Worm (Caenorhabditis elegans): ENCODE measurements around the gene F26D2.10.

Gene F26D2.10

DNA sequence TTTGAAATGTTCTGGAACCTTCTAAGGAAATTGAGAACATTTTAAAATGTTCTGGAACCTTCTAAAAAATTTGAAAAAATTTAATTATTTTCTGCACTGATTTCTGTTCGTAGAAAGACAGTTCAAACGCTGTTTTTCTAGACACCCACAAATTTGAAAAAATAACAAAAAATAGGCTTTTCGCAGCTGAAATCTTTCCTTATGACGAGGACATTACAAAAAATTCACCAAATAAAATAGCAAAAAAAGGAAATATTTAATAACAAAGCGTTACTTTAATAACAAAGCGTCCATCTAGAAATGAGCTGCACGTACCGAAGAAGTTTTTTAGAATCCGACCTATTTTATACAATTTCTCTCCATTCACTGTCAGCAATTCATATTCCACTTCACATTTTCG is 14.2 kb upstream of the F26D2.10 start, which contains the start of gene srh-141:
Gene srh-141 (plus strand): TSS at position 301 of the 400 bp plus-strand sequence.
- no peak for TF ChIP-seq ceh-34 (tag; optimal IDR thresholded peaks at IDR 0.05)
- no peak for TF ChIP-seq ztf-16 (tag; optimal IDR thresholded peaks at IDR 0.05)
- TF ChIP-seq C08G9.2 (tag; optimal IDR thresholded peaks at IDR 0.05): no peak
- TF ChIP-seq ceh-31 (tag; optimal IDR thresholded peaks at IDR 0.05): no peak
- no peak for TF ChIP-seq ttx-3 (tag; optimal IDR thresholded peaks at IDR 0.05)
- no peak for TF ChIP-seq mec-3 (tag; optimal IDR thresholded peaks at IDR 0.05; ENCODE audit: borderline replicate concordance)
- TF ChIP-seq rnt-1 (tag; optimal IDR thresholded peaks at IDR 0.05): no peak
- no peak for TF ChIP-seq elt-2 (tag; optimal IDR thresholded peaks at IDR 0.05)
- TF ChIP-seq sox-4 (tag; optimal IDR thresholded peaks at IDR 0.05): no peak
- no peak for TF ChIP-seq ceh-48 (tag; optimal IDR thresholded peaks at IDR 0.05)
- TF ChIP-seq F13H6.1 (tag; optimal IDR thresholded peaks at IDR 0.05): no peak

DNA sequence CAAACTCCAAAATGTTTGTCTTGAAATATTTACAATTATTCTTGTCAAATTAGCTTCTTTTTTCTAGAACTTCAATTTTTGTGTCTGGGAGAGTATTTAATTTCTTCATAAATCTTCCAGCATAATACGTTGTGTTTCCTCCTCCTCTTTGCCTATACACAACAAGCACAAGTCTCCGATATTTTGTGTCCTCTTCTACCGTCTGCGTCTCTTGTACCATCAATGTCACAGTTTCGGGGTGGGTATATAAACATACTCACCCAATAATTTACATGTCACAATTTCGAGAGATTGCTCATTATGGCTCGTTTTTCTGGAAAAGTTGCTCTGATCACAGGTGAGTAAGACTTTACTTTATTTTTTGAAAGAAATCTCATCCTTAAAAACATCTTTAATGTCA is 8.1 kb upstream of the F26D2.10 start, which contains the start of gene F26D2.15:
Gene F26D2.15 (plus strand): TSS at position 301 of the 400 bp plus-strand sequence.
- TF ChIP-seq sox-4 (tag; optimal IDR thresholded peaks at IDR 0.05): no peak
- TF ChIP-seq ceh-9 (tag; optimal IDR thresholded peaks at IDR 0.05): no peak
- TF ChIP-seq pha-2 (tag; optimal IDR thresholded peaks at IDR 0.05): no peak
- no peak for TF ChIP-seq ceh-31 (tag; optimal IDR thresholded peaks at IDR 0.05)
- TF ChIP-seq Y22D7AL.16 (tag; optimal IDR thresholded peaks at IDR 0.05): no peak
- no peak for TF ChIP-seq pha-4 (tag; optimal IDR thresholded peaks at IDR 0.05)
- no peak for TF ChIP-seq nhr-11 (tag; optimal IDR thresholded peaks at IDR 0.05)
- no peak for TF ChIP-seq nfya-1 (tag; optimal IDR thresholded peaks at IDR 0.05)
- no peak for TF ChIP-seq C38D4.7 (GFP tag; optimal IDR thresholded peaks at IDR 0.05)
- no peak for TF ChIP-seq fkh-10 (GFP tag; optimal IDR thresholded peaks at IDR 0.05)
- TF ChIP-seq ref-2 (tag; optimal IDR thresholded peaks at IDR 0.05): no peak
- TF ChIP-seq elt-4 (tag; optimal IDR thresholded peaks at IDR 0.05): no peak
- TF ChIP-seq hlh-30 (tag; optimal IDR thresholded peaks at IDR 0.05; ENCODE audit: insufficient read depth): no peak
- TF ChIP-seq K09A11.1 (tag; optimal IDR thresholded peaks at IDR 0.05; ENCODE audit: insufficient read depth): no peak
- TF ChIP-seq ztf-16 (tag; optimal IDR thresholded peaks at IDR 0.05): no peak
- TF ChIP-seq elt-2 (tag; optimal IDR thresholded peaks at IDR 0.05): no peak
- no peak for TF ChIP-seq ceh-2 (tag; optimal IDR thresholded peaks at IDR 0.05)
- TF ChIP-seq fkh-6 (tag; optimal IDR thresholded peaks at IDR 0.05): no peak
- TF ChIP-seq mec-3 (tag; optimal IDR thresholded peaks at IDR 0.05; ENCODE audit: borderline replicate concordance): no peak
- no peak for TF ChIP-seq fax-1 (tag; optimal IDR thresholded peaks at IDR 0.05)

DNA sequence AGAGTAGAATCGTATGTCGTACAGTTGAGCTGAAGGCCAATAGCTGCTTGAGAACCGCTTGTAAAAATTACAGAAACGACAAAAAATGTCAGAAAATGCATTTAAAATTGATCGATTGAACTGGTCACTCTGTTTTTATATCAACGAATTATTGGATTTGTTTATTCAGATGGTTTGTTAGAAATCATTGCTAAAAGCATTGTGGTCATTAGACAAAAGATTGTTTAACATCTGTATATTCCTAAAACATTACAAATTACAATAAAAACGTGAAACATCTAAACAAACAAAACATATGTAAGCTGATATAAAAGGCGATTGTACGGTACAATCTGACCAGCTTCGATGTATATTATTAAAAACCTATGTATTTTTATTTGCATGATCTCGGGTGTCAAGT is 6.1 kb upstream of the F26D2.10 start, which contains the start of the genes F26D2.13 and F26D2.14:
Gene F26D2.13 (minus strand): TSS at position 101 of the 400 bp plus-strand sequence.
Gene F26D2.14 (plus strand): TSS at position 346 of the 400 bp plus-strand sequence.
- TF ChIP-seq fkh-10 (GFP tag; optimal IDR thresholded peaks at IDR 0.05) (no peak), sdc-2 (tag; optimal IDR thresholded peaks at IDR 0.05) (no peak), F13H6.1 (tag; optimal IDR thresholded peaks at IDR 0.05) (no peak), lin-11 (tag; optimal IDR thresholded peaks at IDR 0.05) (no peak), unc-42 (tag; optimal IDR thresholded peaks at IDR 0.05) (no peak), ceh-34 (tag; optimal IDR thresholded peaks at IDR 0.05) (no peak), sox-2 (GFP tag; IDR thresholded peaks at IDR 0.05) (no peak), nhr-11 (tag; optimal IDR thresholded peaks at IDR 0.05) (no peak)

DNA sequence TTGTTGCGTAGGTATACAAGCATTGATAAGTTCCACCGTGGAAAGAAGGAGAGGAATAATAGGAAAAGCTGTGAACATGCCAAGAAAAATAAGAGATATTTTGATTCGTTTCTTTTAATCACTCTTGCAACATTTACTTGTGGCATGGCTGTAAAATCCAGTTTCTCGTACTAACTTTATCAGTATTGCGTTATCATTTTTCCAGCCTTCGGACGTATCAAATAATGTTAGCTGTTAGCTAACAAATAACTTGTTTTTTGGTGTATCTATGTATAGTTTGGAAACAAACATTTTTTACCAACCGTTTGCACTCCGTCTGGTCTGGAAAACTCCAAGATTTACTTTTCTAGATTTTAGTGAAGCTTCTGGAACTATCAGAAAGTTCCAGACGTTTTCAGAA is 4.1 kb upstream of the F26D2.10 start, which contains the start of gene clec-234:
Gene clec-234 (minus strand): TSS at position 101 of the 400 bp plus-strand sequence.
- TF ChIP-seq ceh-2 (tag; optimal IDR thresholded peaks at IDR 0.05): no peak
- no peak for TF ChIP-seq ets-4 (tag; optimal IDR thresholded peaks at IDR 0.05)
- no peak for TF ChIP-seq ceh-19 (GFP tag; optimal IDR thresholded peaks at IDR 0.05)
- TF ChIP-seq madf-2 (tag; optimal IDR thresholded peaks at IDR 0.05): no peak
- TF ChIP-seq ceh-48 (tag; optimal IDR thresholded peaks at IDR 0.05): no peak
- no peak for TF ChIP-seq K09A11.1 (tag; optimal IDR thresholded peaks at IDR 0.05; ENCODE audit: insufficient read depth)
- no peak for TF ChIP-seq odd-2 (tag; optimal IDR thresholded peaks at IDR 0.05)
- TF ChIP-seq nfya-1 (tag; optimal IDR thresholded peaks at IDR 0.05): no peak
- TF ChIP-seq syd-9 (tag; optimal IDR thresholded peaks at IDR 0.05): no peak
- no peak for TF ChIP-seq ttx-3 (tag; optimal IDR thresholded peaks at IDR 0.05)
- no peak for TF ChIP-seq unc-42 (tag; optimal IDR thresholded peaks at IDR 0.05)
- TF ChIP-seq ceh-34 (tag; optimal IDR thresholded peaks at IDR 0.05): no peak
